Worm (Caenorhabditis elegans) whole organism, early embryonic: ENCODE results near the gene clh-4.

ENCODE experiments used
- F13C5.2 ChIP-seq: sonication (generic microtip); optimal IDR thresholded peaks from 2 replicates; lab custom pipeline; 2017; ENCODE audit warnings: mild to moderate bottlenecking, missing genetic modification characterization, inconsistent platforms, missing compliant biosample characterization
- ama-1 ChIP-seq: fragments of 150-350 bp; optimal IDR thresholded peaks from 2 replicates; lab custom pipeline; 2014
- hnd-1 ChIP-seq: sonication (generic microtip); optimal IDR thresholded peaks from 2 replicates; lab custom pipeline; 2016; ENCODE audit warnings: missing genetic modification characterization, missing compliant biosample characterization
- pes-1 ChIP-seq: fragments of 200-800 bp; sonication (Bioruptor generic); IDR thresholded peaks from 2 replicates; pipeline ENCODE4 v1.3.6; 2022; ENCODE audit warnings: missing genetic modification reagents, missing genetic modification characterization, missing compliant biosample characterization
- tbx-37 ChIP-seq: fragments of 200-800 bp; sonication (Bioruptor generic); conservative IDR thresholded peaks from 2 replicates; pipeline ENCODE4 v1.3.6; 2022; ENCODE audit warnings: missing genetic modification reagents, missing genetic modification characterization, missing compliant biosample characterization

DNA sequence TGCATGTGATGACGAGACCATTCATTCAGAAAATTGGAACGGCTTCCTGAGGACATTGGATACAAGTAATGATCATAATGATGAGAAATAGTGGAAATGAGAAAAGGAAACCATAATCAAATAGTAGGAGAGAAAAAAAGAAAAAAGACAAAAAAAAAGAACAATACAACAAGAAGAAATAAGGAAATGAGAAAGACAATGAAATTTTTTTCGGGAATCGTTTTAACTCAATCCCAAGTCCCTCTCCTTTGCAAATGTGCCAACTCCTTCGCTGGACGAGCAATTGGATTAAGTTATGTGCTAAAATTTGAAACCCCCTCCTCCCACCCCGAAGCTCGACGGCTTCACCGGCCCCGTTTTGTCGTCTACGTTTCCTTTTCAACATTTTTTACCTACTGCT is 11.4 kb downstream of the clh-4 start:
- TF ChIP-seq F13C5.2 (tag; lab: Kevin White, UChicago) = no peak
- TF ChIP-seq pes-1 (GFP tag; lab: Robert Waterston, UW) = no peak
- TF ChIP-seq hnd-1 = no peak
- TF ChIP-seq ama-1 (lab: Kevin White, UChicago) = no peak
- no peak for TF ChIP-seq tbx-37 (GFP tag; lab: Robert Waterston, UW)
